Worm (Caenorhabditis elegans) whole organism, mixed stage, embryonic: ENCODE data around the gene R03G8.6.

Experiments
- M03D4.4 ChIP-seq: sonication (generic microtip); optimal IDR thresholded peaks from 2 replicates; lab custom pipeline; 2017; ENCODE audit warnings: mild to moderate bottlenecking, missing genetic modification characterization, missing compliant biosample characterization
- bed-3 ChIP-seq: fragments of 200-800 bp; sonication (Bioruptor generic); optimal IDR thresholded peaks from 3 replicates; lab custom pipeline; 2018; ENCODE audit warnings: mild to moderate bottlenecking, missing genetic modification characterization, moderate library complexity, missing compliant biosample characterization
- blmp-1 ChIP-seq: fragments of 150-350 bp; optimal IDR thresholded peaks from 2 replicates; lab custom pipeline; 2014; ENCODE audit warnings: missing biosample characterization, missing genetic modification characterization
- ceh-39 ChIP-seq: fragments of 150-350 bp; optimal IDR thresholded peaks from 2 replicates; lab custom pipeline; 2014; ENCODE audit warnings: missing biosample characterization, missing genetic modification characterization
- ceh-43 ChIP-seq: fragments of 200-800 bp; sonication (Bioruptor generic); optimal IDR thresholded peaks from 2 replicates; lab custom pipeline; 2018; ENCODE audit warnings: mild to moderate bottlenecking, missing genetic modification characterization, moderate library complexity, missing compliant biosample characterization
- ceh-83 ChIP-seq: fragments of 200-800 bp; sonication (Bioruptor generic); optimal IDR thresholded peaks from 2 replicates; lab custom pipeline; 2018; ENCODE audit warnings: mild to moderate bottlenecking, missing genetic modification characterization, missing compliant biosample characterization
- ces-1 ChIP-seq: fragments of 150-350 bp; optimal IDR thresholded peaks from 2 replicates; lab custom pipeline; 2014; ENCODE audit warnings: missing biosample characterization, missing genetic modification reagents, missing genetic modification characterization
- cnd-1 ChIP-seq: fragments of 200-800 bp; sonication (Bioruptor generic); optimal IDR thresholded peaks from 2 replicates; lab custom pipeline; 2018; ENCODE audit warnings: mild to moderate bottlenecking, missing genetic modification characterization, missing compliant biosample characterization
- elt-1 ChIP-seq: sonication (generic microtip); optimal IDR thresholded peaks from 2 replicates; lab custom pipeline; 2017; ENCODE audit warnings: missing genetic modification characterization, mild to moderate bottlenecking, missing compliant biosample characterization, antibody characterized with exemption, moderate library complexity, borderline replicate concordance; ENCODE audit not compliant: insufficient read depth
- elt-3 ChIP-seq: fragments of 150-350 bp; optimal IDR thresholded peaks from 2 replicates; lab custom pipeline; 2014; ENCODE audit warnings: missing biosample characterization, missing genetic modification characterization
- flh-1 ChIP-seq: fragments of 200-800 bp; sonication (Bioruptor generic); optimal IDR thresholded peaks from 2 replicates; lab custom pipeline; 2018; ENCODE audit warnings: mild to moderate bottlenecking, missing genetic modification characterization, moderate library complexity, missing compliant biosample characterization
- ham-2 ChIP-seq: fragments of 200-800 bp; sonication (Bioruptor generic); optimal IDR thresholded peaks from 2 replicates; lab custom pipeline; 2018; ENCODE audit warnings: mild to moderate bottlenecking, missing genetic modification characterization, missing compliant biosample characterization
- hlh-1 ChIP-seq: fragments of 150-350 bp; optimal IDR thresholded peaks from 2 replicates; lab custom pipeline; 2014; ENCODE audit warnings: missing biosample characterization, missing genetic modification reagents, missing genetic modification characterization
- lin-13 ChIP-seq: fragments of 150-350 bp; optimal IDR thresholded peaks from 2 replicates; lab custom pipeline; 2014; ENCODE audit warnings: missing biosample characterization, missing genetic modification characterization
- lsy-2 ChIP-seq: fragments of 150-350 bp; optimal IDR thresholded peaks from 2 replicates; lab custom pipeline; 2014; ENCODE audit warnings: missing biosample characterization, missing genetic modification characterization
- mab-5 ChIP-seq: fragments of 150-350 bp; optimal IDR thresholded peaks from 2 replicates; lab custom pipeline; 2014; ENCODE audit warnings: missing biosample characterization, missing genetic modification characterization
- mep-1 ChIP-seq: fragments of 150-350 bp; optimal IDR thresholded peaks from 2 replicates; lab custom pipeline; 2017; ENCODE audit warnings: missing biosample characterization, missing genetic modification reagents, missing genetic modification characterization, inconsistent platforms
- mls-2 ChIP-seq: sonication (generic microtip); optimal IDR thresholded peaks from 2 replicates; lab custom pipeline; 2016; ENCODE audit warnings: mild to moderate bottlenecking, missing genetic modification characterization, moderate library complexity, missing compliant biosample characterization
- nhr-12 ChIP-seq: fragments of 150-350 bp; optimal IDR thresholded peaks from 2 replicates; lab custom pipeline; 2014; ENCODE audit warnings: missing biosample characterization, missing genetic modification characterization
- nhr-2 ChIP-seq: fragments of 150-350 bp; optimal IDR thresholded peaks from 2 replicates; lab custom pipeline; 2014; ENCODE audit warnings: missing biosample characterization, missing genetic modification characterization
- nhr-237 ChIP-seq: fragments of 150-350 bp; optimal IDR thresholded peaks from 2 replicates; lab custom pipeline; 2014; ENCODE audit warnings: missing biosample characterization, missing genetic modification characterization
- nhr-28 ChIP-seq: fragments of 150-350 bp; optimal IDR thresholded peaks from 2 replicates; lab custom pipeline; 2014; ENCODE audit warnings: missing biosample characterization, missing genetic modification characterization
- nhr-76 ChIP-seq: sonication (generic microtip); optimal IDR thresholded peaks from 2 replicates; lab custom pipeline; 2017; ENCODE audit warnings: missing biosample characterization, missing genetic modification characterization
- pha-4 ChIP-seq: fragments of 150-350 bp; optimal IDR thresholded peaks from 2 replicates; lab custom pipeline; 2018; ENCODE audit warnings: missing biosample characterization, missing genetic modification reagents, missing genetic modification characterization
- sem-2 ChIP-seq: fragments of 200-800 bp; sonication (Bioruptor generic); optimal IDR thresholded peaks from 2 replicates; lab custom pipeline; 2018; ENCODE audit warnings: mild to moderate bottlenecking, missing genetic modification characterization, missing compliant biosample characterization
- snpc-4 ChIP-seq: fragments of 150-350 bp; optimal IDR thresholded peaks from 2 replicates; lab custom pipeline; 2014; ENCODE audit warnings: missing biosample characterization, missing genetic modification characterization
- sptf-1 ChIP-seq: sonication (generic microtip); optimal IDR thresholded peaks from 2 replicates; lab custom pipeline; 2017; ENCODE audit warnings: mild to moderate bottlenecking, missing genetic modification characterization, moderate library complexity, missing compliant biosample characterization
- unc-120 ChIP-seq: sonication (generic microtip); optimal IDR thresholded peaks from 2 replicates; lab custom pipeline; 2017; ENCODE audit warnings: missing genetic modification characterization, missing compliant biosample characterization; ENCODE audit not compliant: poor library complexity, severe bottlenecking
- unc-39 ChIP-seq: fragments of 150-350 bp; optimal IDR thresholded peaks from 2 replicates; lab custom pipeline; 2014; ENCODE audit warnings: missing biosample characterization, missing genetic modification characterization
- unc-62 ChIP-seq: fragments of 150-350 bp; optimal IDR thresholded peaks from 2 replicates; lab custom pipeline; 2014; ENCODE audit warnings: missing biosample characterization, missing genetic modification reagents, missing genetic modification characterization
- ztf-11 ChIP-seq: fragments of 150-350 bp; optimal IDR thresholded peaks from 2 replicates; lab custom pipeline; 2014; ENCODE audit warnings: missing biosample characterization, missing genetic modification characterization

R03G8.6 gene

DNA sequence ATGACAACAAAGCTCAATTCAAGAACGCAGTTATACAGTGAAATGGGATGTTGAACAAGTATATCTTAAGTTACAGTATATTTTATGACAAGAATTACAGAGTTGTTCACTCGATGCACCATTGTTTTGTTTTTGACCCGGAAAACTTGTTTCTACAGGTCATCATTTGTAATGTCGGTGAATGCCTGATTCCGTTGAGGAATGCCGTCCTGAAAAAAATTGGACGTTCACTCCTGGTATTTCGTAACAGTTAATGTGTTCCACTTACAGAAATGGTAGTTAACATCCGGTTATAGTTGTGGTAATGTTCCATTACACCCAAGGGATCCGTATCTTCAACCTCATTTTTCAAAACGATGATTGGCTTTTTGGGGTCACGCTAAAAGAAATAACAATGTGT is 16.1 kb upstream of the R03G8.6 start:
- TF ChIP-seq mep-1 = no peak
- no peak for TF ChIP-seq lin-13 (tag; lab: Kevin White, UChicago)
- TF ChIP-seq flh-1 (GFP tag; lab: Kevin White, UChicago) = no peak
- no peak for TF ChIP-seq unc-62 (GFP tag; lab: Kevin White, UChicago)
- TF ChIP-seq nhr-237 (tag; lab: Kevin White, UChicago) = no peak
- TF ChIP-seq unc-120 (tag; lab: Kevin White, UChicago) = no peak
- no peak for TF ChIP-seq nhr-76 (tag; lab: Kevin White, UChicago)

- TF ChIP-seq ceh-83 (no peak), mep-1 (no peak), blmp-1 (tag; lab: Kevin White, UChicago) (no peak), unc-39 (tag; lab: Kevin White, UChicago) (no peak), unc-120 (tag; lab: Kevin White, UChicago) (no peak)
These were observed 15.4 kb upstream of the R03G8.6 start for ce11 chrX:13115694-13116093.

ce11 chrX:13113457-13113856 is 13.1 kb upstream of the R03G8.6 start, which contains the start of gene F17H10.2:
F17H10.2 (plus strand) TSS chrX:13113772.
- no peak for TF ChIP-seq nhr-76 (tag; lab: Kevin White, UChicago)
- no peak for TF ChIP-seq unc-62 (GFP tag; lab: Kevin White, UChicago)
- no peak for TF ChIP-seq ceh-39 (tag; lab: Kevin White, UChicago)
- TF ChIP-seq cnd-1 (tag; lab: Kevin White, UChicago) = no peak
- TF ChIP-seq mab-5 = no peak
- TF ChIP-seq ceh-83 = no peak
- no peak for TF ChIP-seq ham-2
- no peak for TF ChIP-seq pha-4 (tag; lab: Kevin White, UChicago)
- no peak for TF ChIP-seq hlh-1
- no peak for TF ChIP-seq lsy-2
- TF ChIP-seq flh-1 (GFP tag; lab: Kevin White, UChicago) = no peak
- no peak for TF ChIP-seq M03D4.4 (tag; lab: Kevin White, UChicago)
- TF ChIP-seq nhr-2 (tag; lab: Kevin White, UChicago) = no peak
- no peak for TF ChIP-seq sptf-1

ce11 chrX:13112664-13113063 is 12.4 kb upstream of the R03G8.6 start:
- TF ChIP-seq ceh-39 (tag; lab: Kevin White, UChicago) = no peak
- no peak for TF ChIP-seq ztf-11 (tag; lab: Kevin White, UChicago)
- TF ChIP-seq M03D4.4 (tag; lab: Kevin White, UChicago) = no peak
- TF ChIP-seq nhr-28 (tag; lab: Kevin White, UChicago) = no peak
- TF ChIP-seq, all 35 proteins: peak for 0

- TF ChIP-seq mab-5 (no peak), nhr-28 (tag; lab: Kevin White, UChicago) (no peak), nhr-12 (tag; lab: Kevin White, UChicago) (no peak), elt-3 (tag; lab: Kevin White, UChicago) (no peak), unc-39 (tag; lab: Kevin White, UChicago) (no peak), ces-1 (GFP tag; lab: Kevin White, UChicago) (no peak), snpc-4 (tag; lab: Kevin White, UChicago) (no peak), elt-1 (no peak), nhr-2 (tag; lab: Kevin White, UChicago) (no peak), cnd-1 (tag; lab: Kevin White, UChicago) (no peak), blmp-1 (tag; lab: Kevin White, UChicago) (no peak), sem-2 (GFP tag; lab: Kevin White, UChicago) (no peak), lin-13 (tag; lab: Kevin White, UChicago) (no peak), pha-4 (tag; lab: Kevin White, UChicago) (no peak), hlh-1 (no peak), nhr-76 (tag; lab: Kevin White, UChicago) (no peak), M03D4.4 (tag; lab: Kevin White, UChicago) (no peak), mls-2 (no peak), bed-3 (GFP tag; lab: Kevin White, UChicago) (no peak), ceh-43 (GFP tag; lab: Kevin White, UChicago) (no peak)
These were observed 9.7 kb upstream of the R03G8.6 start for ce11 chrX:13110004-13110403.
